Fruit fly (Drosophila melanogaster) whole organism: ENCODE measurements around the gene CG15042.
A peak's percentile ranks its signal among the peaks of the same experiment; 100 is the strongest.

Source experiments
- CG8478 ChIP-seq: fragments of >200 bp; optimal IDR thresholded peaks from 2 replicates; lab custom pipeline; 2018; ENCODE audit warnings: inconsistent platforms
- Dll ChIP-seq: fragments of >200 bp; optimal IDR thresholded peaks from 2 replicates; lab custom pipeline; 2017
- EcR ChIP-seq, 2 experiments: fragments of >200 bp; optimal IDR thresholded peaks; 2 replicates each; lab custom pipeline; 2017; ENCODE audit warnings: missing biosample characterization in 2 of 2, missing genetic modification characterization in 2 of 2, missing genetic modification reagents in 2 of 2
- pan ChIP-seq: fragments of >200 bp; optimal IDR thresholded peaks from 2 replicates; lab custom pipeline; 2017
- psq ChIP-seq: fragments of >200 bp; optimal IDR thresholded peaks from 2 replicates; lab custom pipeline; 2017
- usp ChIP-seq: fragments of >200 bp; optimal IDR thresholded peaks from 2 replicates; lab custom pipeline; 2017; ENCODE audit warnings: missing biosample characterization, missing genetic modification characterization, mixed read lengths

Gene CG15042

dm6 chrX:18506639-18507528 is 21.2 kb downstream of the CG15042 start:
- TF ChIP-seq Dll (lab: Kevin White, UChicago) (no peak), usp (GFP tag; lab: Kevin White, UChicago) (no peak), EcR (GFP tag; optimal IDR thresholded peaks at IDR 0.05; lab: Kevin White, UChicago) (no peak), psq (lab: Kevin White, UChicago) (no peak), CG8478 (no peak), pan (lab: Kevin White, UChicago) (no peak)

- TF ChIP-seq pan (lab: Kevin White, UChicago): no peak
- TF ChIP-seq Dll (lab: Kevin White, UChicago): no peak
- no peak for TF ChIP-seq EcR (GFP tag; optimal IDR thresholded peaks at IDR 0.05; lab: Kevin White, UChicago)
- TF ChIP-seq usp (GFP tag; lab: Kevin White, UChicago): no peak
- no peak for TF ChIP-seq psq (lab: Kevin White, UChicago)
- TF ChIP-seq CG8478: no peak
Measured at dm6 chrX:18504948-18505597, 23.0 kb downstream of the CG15042 start, which contains the start of gene Wnt5. Gene Wnt5 (minus strand): TSS chrX:18505405.

dm6 chrX:18499679-18500187 is 28.3 kb downstream of the CG15042 start, which contains the start of the genes Pgant7 and Xrcc2:
Gene Pgant7 (minus strand): TSS chrX:18499986.
Gene Xrcc2 (plus strand): TSS chrX:18500127.
- TF ChIP-seq pan (lab: Kevin White, UChicago) (peak; percentile 33), psq (lab: Kevin White, UChicago) (no peak)

- TF ChIP-seq EcR (GFP tag; optimal IDR thresholded peaks at IDR 0.05; lab: Kevin White, UChicago): no peak
- TF ChIP-seq pan (lab: Kevin White, UChicago): no peak
- TF ChIP-seq psq (lab: Kevin White, UChicago): no peak
Measured at dm6 chrX:18494165-18494740, 33.8 kb downstream of the CG15042 start, which contains the start of gene CG15043. Gene CG15043 (minus strand): TSS chrX:18494168.

- TF ChIP-seq EcR (GFP tag; optimal IDR thresholded peaks at IDR 0.05; lab: Kevin White, UChicago) (no peak), psq (lab: Kevin White, UChicago) (no peak), pan (lab: Kevin White, UChicago) (no peak), usp (GFP tag; lab: Kevin White, UChicago) (no peak), Dll (lab: Kevin White, UChicago) (no peak), CG8478 (no peak)
Measured at dm6 chrX:18491941-18492340, 36.1 kb downstream of the CG15042 start, which contains the start of gene CG15044. Gene CG15044 (minus strand): TSS chrX:18492006.

- peak; percentile 64 for TF ChIP-seq Dll (lab: Kevin White, UChicago)
- TF ChIP-seq EcR (GFP tag; optimal IDR thresholded peaks at IDR 0.05; lab: Kevin White, UChicago): no peak
Measured at dm6 chrX:18489509-18489908, 38.6 kb downstream of the CG15042 start, which contains the start of gene CG15046. Gene CG15046 (minus strand): TSS chrX:18489620.

- TF ChIP-seq usp (GFP tag; lab: Kevin White, UChicago): no peak
- no peak for TF ChIP-seq psq (lab: Kevin White, UChicago)
- TF ChIP-seq CG8478: no peak
- TF ChIP-seq EcR (GFP tag; optimal IDR thresholded peaks at IDR 0.05; lab: Kevin White, UChicago): no peak
- no peak for TF ChIP-seq Dll (lab: Kevin White, UChicago)
- no peak for TF ChIP-seq pan (lab: Kevin White, UChicago)
Measured at dm6 chrX:18486356-18487059, 41.6 kb downstream of the CG15042 start, which contains the start of gene psh. Gene psh (minus strand): TSS chrX:18486921.

- TF ChIP-seq CG8478: no peak
- TF ChIP-seq usp (GFP tag; lab: Kevin White, UChicago): no peak
- TF ChIP-seq psq (lab: Kevin White, UChicago): no peak
- peak; percentile 64 for TF ChIP-seq Dll (lab: Kevin White, UChicago)
- TF ChIP-seq EcR (GFP tag; optimal IDR thresholded peaks at IDR 0.05; lab: Kevin White, UChicago): no peak
- TF ChIP-seq pan (lab: Kevin White, UChicago): peak; percentile 78
Measured at dm6 chrX:18483261-18484218, 44.5 kb downstream of the CG15042 start, which contains the start of gene Hayan. Gene Hayan (minus strand): TSS chrX:18483772.

dm6 chrX:18482537-18482936 is 45.5 kb downstream of the CG15042 start:
- TF ChIP-seq EcR (GFP tag; optimal IDR thresholded peaks at IDR 0.05; lab: Kevin White, UChicago) (no peak), CG8478 (no peak), psq (lab: Kevin White, UChicago) (no peak), pan (lab: Kevin White, UChicago) (no peak), usp (GFP tag; lab: Kevin White, UChicago) (no peak), Dll (lab: Kevin White, UChicago) (no peak)
